Worm (Caenorhabditis elegans) whole organism, late embryonic: ENCODE data around the gene fip-2.

ENCODE experiments used
- K02D7.2 ChIP-seq: sonication (generic microtip); optimal IDR thresholded peaks from 2 replicates; lab custom pipeline; 2017; ENCODE audit warnings: mild to moderate bottlenecking, missing genetic modification characterization, missing compliant biosample characterization
- K09A11.1 ChIP-seq: sonication (generic microtip); optimal IDR thresholded peaks from 2 replicates; lab custom pipeline; 2017; ENCODE audit warnings: antibody characterized with exemption, mild to moderate bottlenecking, missing genetic modification characterization, missing compliant biosample characterization; ENCODE audit not compliant: insufficient read depth
- T23F11.4 ChIP-seq: fragments of 200-800 bp; sonication (Bioruptor generic); optimal IDR thresholded peaks from 2 replicates; lab custom pipeline; 2018; ENCODE audit warnings: mild to moderate bottlenecking, missing genetic modification characterization, missing compliant biosample characterization
- Y22D7AL.16 ChIP-seq: sonication (generic microtip); optimal IDR thresholded peaks from 2 replicates; lab custom pipeline; 2016; ENCODE audit warnings: missing genetic modification characterization, missing compliant biosample characterization
- ama-1 ChIP-seq: fragments of 150-350 bp; optimal IDR thresholded peaks from 2 replicates; lab custom pipeline; 2014
- ceh-14 ChIP-seq: sonication (generic microtip); optimal IDR thresholded peaks from 2 replicates; lab custom pipeline; 2016; ENCODE audit warnings: missing genotype, missing genetic modification characterization, missing compliant biosample characterization
- ceh-18 ChIP-seq: sonication (generic microtip); optimal IDR thresholded peaks from 2 replicates; lab custom pipeline; 2016; ENCODE audit warnings: missing genetic modification characterization, missing compliant biosample characterization
- ceh-22 ChIP-seq: sonication (generic microtip); optimal IDR thresholded peaks from 2 replicates; lab custom pipeline; 2017; ENCODE audit warnings: missing biosample characterization, missing genetic modification characterization
- ceh-31 ChIP-seq: sonication (generic microtip); optimal IDR thresholded peaks from 2 replicates; lab custom pipeline; 2016; ENCODE audit warnings: missing genetic modification characterization, missing compliant biosample characterization
- ceh-34 ChIP-seq: sonication (generic microtip); optimal IDR thresholded peaks from 2 replicates; lab custom pipeline; 2016; ENCODE audit warnings: mild to moderate bottlenecking, missing genetic modification characterization, missing compliant biosample characterization
- ceh-48 ChIP-seq: sonication (generic microtip); optimal IDR thresholded peaks from 2 replicates; lab custom pipeline; 2016; ENCODE audit warnings: missing genetic modification characterization, inconsistent platforms, missing compliant biosample characterization
- elt-4 ChIP-seq: sonication (generic microtip); optimal IDR thresholded peaks from 2 replicates; lab custom pipeline; 2016; ENCODE audit warnings: missing genetic modification characterization, missing compliant biosample characterization
- eyg-1 ChIP-seq: sonication (generic microtip); optimal IDR thresholded peaks from 2 replicates; lab custom pipeline; 2016; ENCODE audit warnings: missing genotype, missing genetic modification characterization, missing compliant biosample characterization
- fax-1 ChIP-seq: sonication (generic microtip); optimal IDR thresholded peaks from 2 replicates; lab custom pipeline; 2016; ENCODE audit warnings: missing genotype, missing genetic modification characterization, missing compliant biosample characterization
- fkh-6 ChIP-seq: sonication (generic microtip); optimal IDR thresholded peaks from 2 replicates; lab custom pipeline; 2016; ENCODE audit warnings: missing genetic modification characterization, missing compliant biosample characterization
- gmeb-2 ChIP-seq: sonication (generic microtip); optimal IDR thresholded peaks from 2 replicates; lab custom pipeline; 2016; ENCODE audit warnings: missing genetic modification characterization, inconsistent platforms, missing compliant biosample characterization
- hlh-15 ChIP-seq: sonication (generic microtip); optimal IDR thresholded peaks from 2 replicates; lab custom pipeline; 2016; ENCODE audit warnings: missing genetic modification characterization, missing compliant biosample characterization
- madf-2 ChIP-seq: sonication (generic microtip); optimal IDR thresholded peaks from 2 replicates; lab custom pipeline; 2017; ENCODE audit warnings: missing genetic modification characterization, missing compliant biosample characterization
- mec-3 ChIP-seq: sonication (generic microtip); optimal IDR thresholded peaks from 2 replicates; lab custom pipeline; 2016; ENCODE audit warnings: borderline replicate concordance, missing genetic modification characterization, missing compliant biosample characterization
- nhr-232 ChIP-seq: sonication (generic microtip); optimal IDR thresholded peaks from 2 replicates; lab custom pipeline; 2016; ENCODE audit warnings: missing genetic modification characterization, missing compliant biosample characterization
- odd-2 ChIP-seq: sonication (generic microtip); optimal IDR thresholded peaks from 2 replicates; lab custom pipeline; 2017; ENCODE audit warnings: antibody characterized with exemption, mild to moderate bottlenecking, missing genetic modification characterization, missing compliant biosample characterization
- pag-3 ChIP-seq: sonication (generic microtip); optimal IDR thresholded peaks from 2 replicates; lab custom pipeline; 2016; ENCODE audit warnings: missing compliant biosample characterization, missing genetic modification characterization, borderline replicate concordance
- pat-9 ChIP-seq: fragments of 200-800 bp; sonication (Bioruptor generic); optimal IDR thresholded peaks from 2 replicates; lab custom pipeline; 2018; ENCODE audit warnings: mild to moderate bottlenecking, missing genetic modification characterization, moderate library complexity, missing compliant biosample characterization
- pha-4 ChIP-seq: fragments of 150-350 bp; optimal IDR thresholded peaks from 2 replicates; lab custom pipeline; 2018; ENCODE audit warnings: missing biosample characterization, missing genetic modification reagents, missing genetic modification characterization
- rnt-1 ChIP-seq: sonication (generic microtip); optimal IDR thresholded peaks from 2 replicates; lab custom pipeline; 2016; ENCODE audit warnings: missing genetic modification characterization, missing compliant biosample characterization
- sdc-2 ChIP-seq: sonication (generic microtip); optimal IDR thresholded peaks from 2 replicates; lab custom pipeline; 2016; ENCODE audit warnings: missing genotype, missing genetic modification characterization, missing compliant biosample characterization
- sox-2 ChIP-seq: fragments of 200-800 bp; sonication (Bioruptor generic); IDR thresholded peaks from 2 replicates; pipeline ENCODE4 v1.3.6; 2022; ENCODE audit warnings: missing genetic modification reagents, missing genetic modification characterization, missing compliant biosample characterization
- sox-4 ChIP-seq: sonication (generic microtip); optimal IDR thresholded peaks from 2 replicates; lab custom pipeline; 2017; ENCODE audit warnings: mild to moderate bottlenecking, missing genetic modification characterization, inconsistent platforms, missing compliant biosample characterization
- tbx-7 ChIP-seq: sonication (generic microtip); optimal IDR thresholded peaks from 2 replicates; lab custom pipeline; 2016; ENCODE audit warnings: missing genotype, missing genetic modification characterization, missing compliant biosample characterization
- ttx-3 ChIP-seq: sonication (generic microtip); optimal IDR thresholded peaks from 2 replicates; lab custom pipeline; 2016; ENCODE audit warnings: missing genetic modification reagents, missing genetic modification characterization, missing compliant biosample characterization
- unc-3 ChIP-seq, 2 experiments: fragments of 200-800 bp in 1 of 2; sonication (Bioruptor generic) in 1 of 2; sonication (generic microtip) in 1 of 2; conservative IDR thresholded peaks in 1 of 2; optimal IDR thresholded peaks in 1 of 2; 2 replicates each; pipeline versions ENCODE4 v1.3.6 to Lab custom; 2016 to 2022; ENCODE audit warnings: missing compliant biosample characterization in 2 of 2, missing genetic modification characterization in 2 of 2, missing genetic modification reagents in 1 of 2
- unc-42 ChIP-seq: sonication (generic microtip); optimal IDR thresholded peaks from 2 replicates; lab custom pipeline; 2016; ENCODE audit warnings: missing genotype, missing genetic modification characterization, missing compliant biosample characterization
- unc-55 ChIP-seq: sonication (generic microtip); optimal IDR thresholded peaks from 2 replicates; lab custom pipeline; 2017; ENCODE audit warnings: missing biosample characterization, missing genetic modification reagents, missing genetic modification characterization
- unc-86 ChIP-seq: sonication (generic microtip); optimal IDR thresholded peaks from 2 replicates; lab custom pipeline; 2016; ENCODE audit warnings: missing genetic modification characterization, missing compliant biosample characterization

fip-2 gene

DNA sequence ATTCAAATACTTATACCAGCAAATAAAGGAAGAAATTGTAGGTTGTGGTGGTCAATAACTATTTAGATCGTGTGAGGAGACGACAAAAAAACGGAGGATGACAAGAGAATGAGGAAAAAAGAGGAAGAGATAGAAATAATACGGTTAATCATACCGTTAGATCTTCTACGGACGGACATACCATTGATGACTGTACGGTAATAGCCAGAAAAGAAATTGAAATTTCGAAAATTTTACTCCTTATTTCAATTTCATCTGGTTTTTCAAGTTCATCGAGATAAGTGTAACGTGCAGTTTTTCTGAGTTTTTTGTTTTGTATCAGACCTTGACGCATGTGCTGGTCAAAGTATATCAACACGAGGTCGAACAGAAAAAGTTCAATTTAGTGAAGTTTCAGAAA lies 1.9 kb upstream of the fip-2 start:
- no peak for TF ChIP-seq K09A11.1
- TF ChIP-seq Y22D7AL.16: no peak
- no peak for TF ChIP-seq unc-86 (tag; lab: Kevin White, UChicago)
- no peak for TF ChIP-seq sox-2 (GFP tag; lab: Robert Waterston, UW)
- TF ChIP-seq fkh-6: no peak
- TF ChIP-seq unc-42 (tag; lab: Kevin White, UChicago): no peak
- no peak for TF ChIP-seq pat-9 (tag; lab: Kevin White, UChicago)
- no peak for TF ChIP-seq fax-1 (tag; lab: Kevin White, UChicago)
- no peak for TF ChIP-seq ceh-34
- no peak for TF ChIP-seq nhr-232 (tag; lab: Kevin White, UChicago)

DNA sequence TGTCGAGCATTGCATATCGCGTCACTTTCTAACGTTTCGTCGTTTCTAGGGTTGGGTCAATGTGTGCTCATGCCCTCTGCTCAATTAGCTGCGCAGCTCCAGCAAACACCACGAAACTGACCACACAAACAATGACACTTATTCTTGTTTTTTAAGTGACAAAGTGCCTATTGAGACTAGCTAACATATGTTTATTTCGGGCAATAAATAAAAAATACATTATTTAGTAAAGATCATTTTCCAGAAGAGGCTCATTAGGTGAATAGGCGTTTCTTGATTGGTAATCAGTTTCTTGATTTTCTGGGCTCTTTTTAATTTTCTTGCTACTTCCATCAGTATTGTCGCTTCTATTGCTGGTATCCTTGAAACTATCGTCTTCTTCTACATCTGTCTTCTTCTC lies 1.9 kb downstream of the fip-2 start, which contains the start of gene T27E4.5:
Gene T27E4.5, minus strand, starts transcription at position 101 of the 400 bp plus-strand sequence.
- no peak for TF ChIP-seq sdc-2 (tag; lab: Kevin White, UChicago)
- TF ChIP-seq pha-4: no peak
- TF ChIP-seq ama-1: no peak
- TF ChIP-seq T23F11.4 (GFP tag; lab: Kevin White, UChicago): no peak
- no peak for TF ChIP-seq eyg-1 (tag; lab: Kevin White, UChicago)
- no peak for TF ChIP-seq ceh-18 (tag; lab: Kevin White, UChicago)
- TF ChIP-seq ttx-3 (tag; lab: Kevin White, UChicago): no peak
- no peak for TF ChIP-seq fax-1 (tag; lab: Kevin White, UChicago)
- no peak for TF ChIP-seq sox-4 (tag; lab: Kevin White, UChicago)
- no peak for TF ChIP-seq hlh-15 (tag; lab: Kevin White, UChicago)
- no peak for TF ChIP-seq unc-86 (tag; lab: Kevin White, UChicago)
- no peak for TF ChIP-seq ceh-48 (tag; lab: Kevin White, UChicago)

- TF ChIP-seq rnt-1 (tag; lab: Kevin White, UChicago) (no peak), tbx-7 (tag; lab: Kevin White, UChicago) (no peak), pag-3 (tag; lab: Kevin White, UChicago) (no peak), ceh-31 (tag; lab: Kevin White, UChicago) (no peak), fax-1 (tag; lab: Kevin White, UChicago) (no peak), sox-4 (tag; lab: Kevin White, UChicago) (no peak), unc-55 (GFP tag; lab: Kevin White, UChicago) (no peak), unc-3 (GFP tag; conservative IDR thresholded peaks at IDR 0.05; lab: Robert Waterston, UW) (no peak), unc-3 (tag; optimal IDR thresholded peaks at IDR 0.05; lab: Kevin White, UChicago) (no peak), gmeb-2 (tag; lab: Kevin White, UChicago) (no peak), mec-3 (tag; lab: Kevin White, UChicago) (no peak), odd-2 (tag; lab: Kevin White, UChicago) (no peak), ama-1 (no peak)
These were observed 5.7 kb downstream of the fip-2 start, which contains the start of gene oac-50 for ce11 chrV:9073322-9074038. TSS of gene oac-50 (minus strand) at chrV:9073540.

DNA sequence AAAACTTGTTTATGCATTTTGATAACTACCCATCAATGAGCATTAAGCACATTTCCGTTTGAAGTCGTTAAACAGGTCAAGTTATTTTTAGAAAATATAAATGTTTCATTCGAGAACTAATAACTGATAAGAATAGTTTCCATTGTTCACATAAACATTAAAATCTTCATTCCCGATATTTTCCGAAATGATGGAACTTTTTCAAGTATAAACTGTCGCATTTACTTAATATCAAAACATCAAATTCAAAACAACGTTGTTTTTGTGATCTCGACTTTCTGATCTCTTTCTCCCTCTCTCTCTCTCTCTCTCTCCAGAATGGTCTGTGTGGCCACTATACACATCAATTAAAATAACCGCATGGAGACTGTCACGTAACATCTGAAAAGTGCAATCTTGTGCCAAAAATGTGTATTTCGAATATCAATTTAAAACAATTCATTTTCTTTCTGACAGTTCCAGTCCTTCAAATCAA lies 6.6 kb downstream of the fip-2 start:
- TF ChIP-seq ceh-22 (tag; lab: Kevin White, UChicago) (no peak), K02D7.2 (no peak), eyg-1 (tag; lab: Kevin White, UChicago) (no peak), rnt-1 (tag; lab: Kevin White, UChicago) (no peak), unc-55 (GFP tag; lab: Kevin White, UChicago) (no peak), gmeb-2 (tag; lab: Kevin White, UChicago) (no peak), ceh-48 (tag; lab: Kevin White, UChicago) (no peak), elt-4 (tag; lab: Kevin White, UChicago) (no peak), ceh-14 (tag; lab: Kevin White, UChicago) (no peak), sox-2 (GFP tag; lab: Robert Waterston, UW) (no peak), ttx-3 (tag; lab: Kevin White, UChicago) (no peak), tbx-7 (tag; lab: Kevin White, UChicago) (no peak), madf-2 (tag; lab: Kevin White, UChicago) (no peak), Y22D7AL.16 (no peak)
